Worm (Caenorhabditis elegans) whole organism, L4/young adult: ENCODE results near the gene cmtr-1.

ENCODE experiments used
- W03F9.2 ChIP-seq: fragments of 150-350 bp; optimal IDR thresholded peaks from 2 replicates; lab custom pipeline; 2014; ENCODE audit warnings: missing biosample characterization, missing genetic modification characterization
- him-1 ChIP-seq: sonication (generic microtip); optimal IDR thresholded peaks from 2 replicates; lab custom pipeline; 2016; ENCODE audit warnings: missing genotype, missing genetic modification reagents, missing genetic modification characterization, missing compliant biosample characterization

- TF ChIP-seq him-1 (tag; lab: Kevin White, UChicago) = no peak
- peak; percentile 42 for TF ChIP-seq W03F9.2 (tag; lab: Kevin White, UChicago)
These were observed 15.3 kb upstream of the cmtr-1 start, which contains the start of the genes Y53F4B.9 and Y53F4B.11 for ce11 chrII:15010366-15011235.
